Worm (Caenorhabditis elegans) whole organism, midembryonic: Measurements from ENCODE around the gene Y54G11A.1.

ENCODE experiments used
- T22C8.4 ChIP-seq: fragments of 200-800 bp; sonication (Bioruptor generic); IDR thresholded peaks from 2 replicates; pipeline ENCODE4 v1.3.6; 2022; ENCODE audit warnings: missing genetic modification characterization, missing compliant biosample characterization
- cog-1 ChIP-seq: sonication (generic microtip); optimal IDR thresholded peaks from 2 replicates; lab custom pipeline; 2016; ENCODE audit warnings: missing genetic modification characterization, missing compliant biosample characterization
- flt-1 ChIP-seq: fragments of 200-800 bp; sonication (Bioruptor generic); IDR thresholded peaks from 2 replicates; pipeline ENCODE4 v1.3.6; 2022; ENCODE audit warnings: missing genetic modification characterization, missing compliant biosample characterization
- klf-2 ChIP-seq: fragments of 200-800 bp; sonication (Bioruptor generic); conservative IDR thresholded peaks from 2 replicates; pipeline ENCODE4 v1.3.6; 2022; ENCODE audit warnings: missing genetic modification reagents, missing genetic modification characterization, missing compliant biosample characterization
- med-1 ChIP-seq: sonication (generic microtip); optimal IDR thresholded peaks from 2 replicates; lab custom pipeline; 2017; ENCODE audit warnings: missing genetic modification characterization, mild to moderate bottlenecking, missing compliant biosample characterization, antibody characterized with exemption, missing genetic modification reagents; ENCODE audit not compliant: insufficient read depth
- ref-1 ChIP-seq: fragments of 200-800 bp; sonication (Bioruptor generic); conservative IDR thresholded peaks from 2 replicates; pipeline ENCODE4 v1.3.6; 2022; ENCODE audit warnings: missing genetic modification reagents, missing genetic modification characterization, missing compliant biosample characterization
- tab-1 ChIP-seq: fragments of 200-800 bp; sonication (Bioruptor generic); IDR thresholded peaks from 2 replicates; pipeline ENCODE4 v1.3.6; 2022; ENCODE audit warnings: missing genetic modification characterization, missing compliant biosample characterization
- ztf-23 ChIP-seq: fragments of 200-800 bp; sonication (Bioruptor generic); IDR thresholded peaks from 2 replicates; pipeline ENCODE4 v1.3.6; 2022; ENCODE audit warnings: missing genetic modification reagents, missing genetic modification characterization, missing compliant biosample characterization
- ztf-29 ChIP-seq: fragments of 200-800 bp; sonication (Bioruptor generic); IDR thresholded peaks from 2 replicates; pipeline ENCODE4 v1.3.6; 2022; ENCODE audit warnings: missing genetic modification reagents, missing genetic modification characterization, missing compliant biosample characterization

The Y54G11A.1 gene

DNA sequence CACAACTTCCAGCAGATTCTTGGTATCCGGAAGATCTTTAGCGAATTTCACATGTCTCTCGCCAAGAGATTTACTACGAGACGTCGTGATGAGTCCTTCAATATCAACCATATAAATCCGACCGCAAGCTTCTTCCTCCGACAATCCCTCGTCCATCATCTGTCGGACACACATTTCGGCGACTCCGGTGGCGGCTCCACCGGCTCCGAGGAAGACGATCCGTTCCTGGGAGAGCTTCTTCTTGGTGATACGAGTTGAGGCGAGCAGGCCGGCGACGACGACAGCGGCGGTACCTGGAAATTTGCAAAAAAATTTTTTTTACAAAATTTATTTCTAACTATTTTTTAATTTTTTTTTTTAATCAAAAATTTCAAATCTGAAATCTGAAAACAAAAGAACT, 38.9 kb downstream of the Y54G11A.1 start:
- TF ChIP-seq tab-1 (GFP tag; lab: Robert Waterston, UW) (no peak), ref-1 (GFP tag; lab: Robert Waterston, UW) (no peak), klf-2 (GFP tag; lab: Robert Waterston, UW) (no peak), T22C8.4 (no peak), flt-1 (GFP tag; lab: Robert Waterston, UW) (no peak), med-1 (GFP tag; lab: Kevin White, UChicago) (no peak), ztf-23 (GFP tag; lab: Robert Waterston, UW) (no peak), cog-1 (tag; lab: Kevin White, UChicago) (no peak), ztf-29 (GFP tag; lab: Robert Waterston, UW) (no peak)

DNA sequence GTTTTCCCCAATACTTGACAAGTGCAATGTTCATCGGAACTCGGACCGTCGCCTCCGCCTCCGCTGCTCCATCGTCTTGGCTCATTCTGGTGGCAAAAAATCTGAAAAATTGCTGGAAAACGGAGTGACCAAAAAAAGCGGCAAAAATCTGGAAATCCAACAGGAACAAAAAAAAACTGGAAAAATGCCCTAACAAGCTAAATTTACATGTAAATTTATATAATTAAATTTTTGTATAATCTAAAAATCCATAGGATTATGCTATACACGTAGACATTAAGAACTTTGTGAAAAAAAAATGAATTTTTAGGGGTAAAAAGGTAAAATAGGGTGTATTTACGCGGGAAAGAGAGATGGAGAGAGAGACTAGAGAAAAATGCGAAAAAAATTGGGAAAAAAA, 42.8 kb downstream of the Y54G11A.1 start, which contains the start of gene Y48B6A.13:
Gene Y48B6A.13 (minus strand): TSS at position 101 of the 400 bp plus-strand sequence.
- TF ChIP-seq ref-1 (GFP tag; lab: Robert Waterston, UW) = no peak
- TF ChIP-seq T22C8.4 = no peak
- TF ChIP-seq med-1 (GFP tag; lab: Kevin White, UChicago) = no peak
- no peak for TF ChIP-seq cog-1 (tag; lab: Kevin White, UChicago)
- TF ChIP-seq flt-1 (GFP tag; lab: Robert Waterston, UW) = no peak
- no peak for TF ChIP-seq ztf-29 (GFP tag; lab: Robert Waterston, UW)
- TF ChIP-seq tab-1 (GFP tag; lab: Robert Waterston, UW) = no peak
- no peak for TF ChIP-seq klf-2 (GFP tag; lab: Robert Waterston, UW)
- TF ChIP-seq ztf-23 (GFP tag; lab: Robert Waterston, UW) = no peak

DNA sequence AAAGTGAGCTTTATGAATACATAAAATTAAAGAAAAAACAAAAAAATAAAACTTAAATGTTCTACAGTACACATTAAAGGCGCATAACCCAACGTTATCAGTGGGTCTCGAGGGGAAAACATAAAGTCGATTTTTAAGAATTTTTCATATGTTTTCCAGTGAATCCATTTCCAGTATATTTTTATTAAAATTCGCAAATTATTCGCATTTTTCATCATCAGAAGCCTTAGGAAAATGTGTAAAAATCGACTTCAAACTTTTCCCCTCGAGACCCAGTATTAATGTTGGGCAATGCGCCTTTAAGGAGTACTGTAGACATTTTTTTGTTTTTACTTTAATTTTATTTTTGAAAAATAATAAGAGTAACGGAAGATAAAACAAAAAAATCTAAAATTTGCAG, 50.9 kb downstream of the Y54G11A.1 start:
- no peak for TF ChIP-seq tab-1 (GFP tag; lab: Robert Waterston, UW)

DNA sequence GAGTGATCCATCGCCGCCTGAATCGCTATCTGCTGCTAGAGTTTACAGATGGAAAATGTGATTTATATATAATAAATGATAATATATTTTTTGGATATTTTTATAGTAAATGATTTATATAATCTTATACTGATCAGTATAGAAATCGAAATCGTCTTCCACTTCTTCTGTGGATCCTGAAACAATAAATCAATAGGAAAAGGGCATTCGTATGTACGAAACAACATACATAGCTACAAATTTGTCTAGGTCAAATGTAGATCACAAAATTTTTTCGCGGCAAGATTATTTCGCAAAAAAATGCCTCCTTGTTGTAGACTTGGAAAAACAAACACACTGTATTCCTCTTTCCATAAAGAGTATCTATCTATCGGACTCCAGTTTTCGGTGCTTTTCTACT, 54.9 kb downstream of the Y54G11A.1 start, which contains the start of gene Y48B6A.10:
Gene Y48B6A.10 (plus strand): TSS at position 301 of the 400 bp plus-strand sequence.
- TF ChIP-seq klf-2 (GFP tag; lab: Robert Waterston, UW) = no peak
- no peak for TF ChIP-seq T22C8.4
- TF ChIP-seq ztf-23 (GFP tag; lab: Robert Waterston, UW) = no peak
- TF ChIP-seq flt-1 (GFP tag; lab: Robert Waterston, UW) = no peak
- no peak for TF ChIP-seq tab-1 (GFP tag; lab: Robert Waterston, UW)
- no peak for TF ChIP-seq ref-1 (GFP tag; lab: Robert Waterston, UW)
- no peak for TF ChIP-seq ztf-29 (GFP tag; lab: Robert Waterston, UW)
- TF ChIP-seq med-1 (GFP tag; lab: Kevin White, UChicago) = no peak

ce11 chrII:14211118-14211517, 57.9 kb downstream of the Y54G11A.1 start, which contains the start of gene hot-7:
Gene hot-7 (plus strand): TSS chrII:14211418.
- TF ChIP-seq ztf-29 (GFP tag; lab: Robert Waterston, UW) (no peak), med-1 (GFP tag; lab: Kevin White, UChicago) (no peak)
